Fruit fly (Drosophila melanogaster) whole organism: Measurements from ENCODE around the gene CG8668.

ENCODE experiments used
- CG8478 ChIP-seq: fragments of >200 bp; optimal IDR thresholded peaks from 2 replicates; lab custom pipeline; 2018; ENCODE audit warnings: inconsistent platforms
- pan ChIP-seq: fragments of >200 bp; optimal IDR thresholded peaks from 2 replicates; lab custom pipeline; 2017

DNA sequence CACCGCTTCAGTTG is 43.6 kb upstream of the CG8668 start, which contains the start of gene Bsg:
- no peak for TF ChIP-seq pan (lab: Kevin White, UChicago)
- TF ChIP-seq CG8478 (lab: Kevin White, UChicago), result no peak
